Worm (Caenorhabditis elegans): ENCODE data around the gene mam-7.
A peak's percentile ranks its signal among the peaks of the same experiment; 100 is the strongest.

The mam-7 gene

DNA sequence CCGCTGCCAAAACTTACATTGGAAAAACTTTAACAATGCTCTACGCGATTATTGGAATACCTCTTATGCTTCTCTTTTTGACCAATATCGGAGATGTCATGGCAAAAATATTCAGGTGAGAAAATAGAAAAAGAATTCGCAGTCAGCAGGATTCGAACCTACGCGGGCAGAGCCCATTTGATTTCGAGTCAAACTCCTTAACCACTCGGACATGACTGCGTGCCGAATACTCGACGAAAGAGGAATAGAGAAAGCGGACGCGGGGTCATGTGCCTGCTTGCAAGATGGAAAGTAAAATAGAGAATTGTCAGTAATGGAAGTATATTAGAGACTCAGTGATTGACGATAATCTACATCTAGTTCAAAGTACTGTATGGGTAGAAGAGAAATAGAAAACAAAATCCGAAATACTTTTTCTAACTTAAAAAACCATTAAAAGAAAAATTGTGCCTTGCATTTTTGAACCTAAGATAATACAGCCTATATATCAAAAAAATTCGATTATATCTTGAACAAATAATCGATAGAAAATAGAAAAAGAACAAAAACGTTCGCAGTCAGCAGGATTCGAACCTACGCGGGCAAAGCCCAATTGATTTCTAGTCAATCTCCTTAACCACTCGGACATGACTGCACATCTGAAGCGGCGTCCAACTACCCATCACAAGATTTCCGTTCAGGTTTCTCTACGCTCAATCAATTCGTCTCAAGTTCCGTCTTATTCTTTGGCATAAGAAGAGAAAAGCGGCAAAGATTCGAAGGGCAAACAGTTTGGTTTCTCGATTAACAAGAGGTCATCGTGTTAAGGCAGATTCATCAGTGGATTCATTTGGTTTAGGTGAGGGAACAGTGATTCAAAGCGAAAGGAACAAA is 31.2 kb upstream of the mam-7 start (continued):
- peak; percentile 67 for TF ChIP-seq lin-54 (GFP tag; optimal IDR thresholded peaks at IDR 0.05)
- TF ChIP-seq mcd-1 (GFP tag; IDR thresholded peaks at IDR 0.05), result peak; percentile 72
- peak; percentile 61 to 73 for TF ChIP-seq rec-8 (tag; optimal IDR thresholded peaks at IDR 0.05)
- TF ChIP-seq hmg-20 (GFP tag; IDR thresholded peaks at IDR 0.05), result peak; percentile 78; the same call in 1 of the 2 replicates

ce11 chrIII:9862469-9862868 is 30.5 kb upstream of the mam-7 start:
- TF ChIP-seq lsl-1 (GFP tag; optimal IDR thresholded peaks at IDR 0.05), result peak; percentile 83
- no peak for TF ChIP-seq gei-17 (GFP tag; optimal IDR thresholded peaks at IDR 0.05)

ce11 chrIII:9867352-9867751 is 25.6 kb upstream of the mam-7 start:
- TF ChIP-seq F33H1.4 (GFP tag; IDR thresholded peaks at IDR 0.05), result no peak
- TF ChIP-seq snpc-4 (GFP tag; optimal IDR thresholded peaks at IDR 0.05), result no peak
- TF ChIP-seq snpc-4 (tag; optimal IDR thresholded peaks at IDR 0.05), result no peak
- TF ChIP-seq nhr-179 (tag; optimal IDR thresholded peaks at IDR 0.05), result no peak
- TF ChIP-seq pha-4 (tag; optimal IDR thresholded peaks at IDR 0.05), result no peak
- no peak for TF ChIP-seq lin-54 (GFP tag; optimal IDR thresholded peaks at IDR 0.05)
- no peak for TF ChIP-seq madf-6 (GFP tag; IDR thresholded peaks at IDR 0.05)
- TF ChIP-seq mel-28 (tag; optimal IDR thresholded peaks at IDR 0.05; ENCODE audit: borderline replicate concordance), result no peak

ce11 chrIII:9867780-9868503 is 25.0 kb upstream of the mam-7 start, which contains the start of gene dhhc-4:
Gene dhhc-4 (minus strand): TSS chrIII:9867792.
- TF ChIP-seq tlf-1 (GFP tag; optimal IDR thresholded peaks at IDR 0.05) (peak; percentile 44), athp-1 (tag; optimal IDR thresholded peaks at IDR 0.05) (no peak), ccch-3 (GFP tag; optimal IDR thresholded peaks at IDR 0.05) (peak; percentile 45), zim-3 (tag; optimal IDR thresholded peaks at IDR 0.05) (no peak), dpl-1 (GFP tag; optimal IDR thresholded peaks at IDR 0.05) (peak; percentile 59), rpc-1 (optimal IDR thresholded peaks at IDR 0.05) (no peak), rpc-1 (tag; optimal IDR thresholded peaks at IDR 0.05) (no peak), B0035.1 (tag; optimal IDR thresholded peaks at IDR 0.05) (no peak), ztf-3 (GFP tag; optimal IDR thresholded peaks at IDR 0.05) (no peak), K12H6.12 (tag; optimal IDR thresholded peaks at IDR 0.05) (peak; percentile 42), zfh-2 (GFP tag; conservative IDR thresholded peaks at IDR 0.05) (no peak), F52B5.7 (tag; optimal IDR thresholded peaks at IDR 0.05) (no peak), lin-40 (tag; optimal IDR thresholded peaks at IDR 0.05) (peak; percentile 55), K11D2.4 (GFP tag; IDR thresholded peaks at IDR 0.05) (peak; percentile 58; the same call in 1 of the 2 replicates), hmg-20 (GFP tag; IDR thresholded peaks at IDR 0.05) (peak; percentile 46; the same call in 1 of the 2 replicates), ceh-58 (GFP tag; IDR thresholded peaks at IDR 0.05) (no peak), egl-18 (GFP tag; IDR thresholded peaks at IDR 0.05) (no peak), egl-44 (GFP tag; IDR thresholded peaks at IDR 0.05) (no peak), lin-26 (GFP tag; IDR thresholded peaks at IDR 0.05) (no peak), unc-130 (GFP tag; optimal IDR thresholded peaks at IDR 0.05) (peak; percentile 83), T07F8.4 (tag; optimal IDR thresholded peaks at IDR 0.05) (peak; percentile 9), D2030.7 (GFP tag; IDR thresholded peaks at IDR 0.05) (no peak), rcor-1 (GFP tag; IDR thresholded peaks at IDR 0.05) (0 out of 2 replicates have a peak, but pooled peaks have one; percentile 41), madf-10 (tag; optimal IDR thresholded peaks at IDR 0.05) (peak; percentile 62), ZK185.1 (tag; optimal IDR thresholded peaks at IDR 0.05; ENCODE audit: poor library complexity, severe bottlenecking) (peak; percentile 88), hsf-1 (GFP tag; IDR thresholded peaks at IDR 0.05) (0 out of 2 replicates have a peak, but pooled peaks have one; percentile 56), ztf-6 (GFP tag; IDR thresholded peaks at IDR 0.05) (no peak), xnd-1 (tag; optimal IDR thresholded peaks at IDR 0.05) (peak; percentile 43), F33H1.4 (GFP tag; IDR thresholded peaks at IDR 0.05) (peak; percentile 53), bed-2 (GFP tag; IDR thresholded peaks at IDR 0.05) (peak; percentile 45; the same call in 1 of the 2 replicates)
